Worm (Caenorhabditis elegans): ENCODE data around the gene srg-15.

- no peak for TF ChIP-seq ama-1 (optimal IDR thresholded peaks at IDR 0.05)
- TF ChIP-seq nfya-1 (tag; optimal IDR thresholded peaks at IDR 0.05): no peak
- no peak for TF ChIP-seq dve-1 (tag; optimal IDR thresholded peaks at IDR 0.05)
- no peak for TF ChIP-seq pax-1 (tag; optimal IDR thresholded peaks at IDR 0.05)
- peak; percentile 19 for TF ChIP-seq tbx-2 (tag; optimal IDR thresholded peaks at IDR 0.05)
- TF ChIP-seq rnt-1 (tag; optimal IDR thresholded peaks at IDR 0.05): no peak
- TF ChIP-seq sox-4 (tag; optimal IDR thresholded peaks at IDR 0.05): no peak
- no peak for TF ChIP-seq elt-2 (tag; optimal IDR thresholded peaks at IDR 0.05)
- TF ChIP-seq ceh-34 (tag; optimal IDR thresholded peaks at IDR 0.05): no peak
- no peak for TF ChIP-seq fkh-10 (GFP tag; optimal IDR thresholded peaks at IDR 0.05)
- no peak for TF ChIP-seq pqm-1 (tag; optimal IDR thresholded peaks at IDR 0.05)
- TF ChIP-seq hlh-30 (tag; optimal IDR thresholded peaks at IDR 0.05; ENCODE audit: insufficient read depth): no peak
Observed at ce11 chrII:8747246-8747938, 37.2 kb upstream of the srg-15 start.

Measured in whole organism, late embryonic.